Fruit fly (Drosophila melanogaster) whole organism, embryonic: ENCODE data around the gene CG44142.

Experiments
- CG10654 ChIP-seq: fragments of 200-800 bp; sonication (Bioruptor generic); optimal IDR thresholded peaks from 2 replicates; lab custom pipeline; 2016; ENCODE audit warnings: missing biosample characterization, missing genetic modification characterization
- CG11696 ChIP-seq: fragments of 200-800 bp; sonication (Bioruptor generic); IDR thresholded peaks from 2 replicates; pipeline ENCODE4 v1.3.6; 2022; ENCODE audit warnings: missing biosample characterization, missing genetic modification characterization
- CG18262 ChIP-seq: fragments of 200-800 bp; optimal IDR thresholded peaks from 3 replicates; lab custom pipeline; 2019; ENCODE audit warnings: missing biosample characterization, mild to moderate bottlenecking, missing genetic modification characterization, moderate library complexity
- CG4730 ChIP-seq: fragments of 200-800 bp; sonication (Bioruptor generic); IDR thresholded peaks from 2 replicates; pipeline ENCODE4 v1.3.6; 2022; ENCODE audit warnings: missing biosample characterization, missing genetic modification characterization
- CG9437 ChIP-seq: fragments of 200-800 bp; sonication (Bioruptor generic); optimal IDR thresholded peaks from 2 replicates; lab custom pipeline; 2018; ENCODE audit warnings: missing biosample characterization, mild to moderate bottlenecking, missing genetic modification characterization
- CTCF ChIP-seq: fragments of 200-800 bp; sonication (Bioruptor generic); optimal IDR thresholded peaks from 2 replicates; lab custom pipeline; 2017; ENCODE audit warnings: missing biosample characterization, mild to moderate bottlenecking, missing genetic modification characterization, moderate library complexity
- Fer1 ChIP-seq: fragments of 200-800 bp; sonication (Bioruptor generic); optimal IDR thresholded peaks from 2 replicates; lab custom pipeline; 2017; ENCODE audit warnings: missing biosample characterization, mild to moderate bottlenecking, missing genetic modification characterization
- bigmax ChIP-seq: fragments of 200-800 bp; sonication (Bioruptor generic); optimal IDR thresholded peaks from 2 replicates; lab custom pipeline; 2018; ENCODE audit warnings: missing biosample characterization, mild to moderate bottlenecking, missing genetic modification characterization
- chm ChIP-seq: fragments of 200-800 bp; sonication (Bioruptor generic); IDR thresholded peaks from 2 replicates; pipeline ENCODE4 v1.3.6; 2022; ENCODE audit warnings: missing biosample characterization, missing genetic modification characterization
- esg ChIP-seq: fragments of 200-800 bp; sonication (Bioruptor generic); conservative IDR thresholded peaks from 2 replicates; pipeline ENCODE4 v1.3.6; 2022; ENCODE audit warnings: missing biosample characterization, missing genetic modification characterization
- jigr1 ChIP-seq: fragments of 200-800 bp; sonication (Bioruptor generic); IDR thresholded peaks from 3 replicates; pipeline ENCODE4 v1.3.6; 2022; ENCODE audit warnings: missing biosample characterization, missing genetic modification characterization
- pho ChIP-seq: fragments of 200-800 bp; sonication (Bioruptor generic); optimal IDR thresholded peaks from 2 replicates; lab custom pipeline; 2016; ENCODE audit warnings: missing biosample characterization, missing genetic modification characterization
- slou ChIP-seq: fragments of 200-800 bp; sonication (Bioruptor generic); optimal IDR thresholded peaks from 3 replicates; lab custom pipeline; 2016; ENCODE audit warnings: missing biosample characterization, missing genetic modification characterization

dm6 chr3R:13353373-13353772 is 40.4 kb upstream of the CG44142 start, which contains the start of gene mthl12:
- TF ChIP-seq esg (GFP tag; lab: Robert Waterston, UW) (no peak), CG11696 (GFP tag; lab: Robert Waterston, UW) (no peak), pho (no peak), bigmax (no peak), CG4730 (GFP tag; lab: Robert Waterston, UW) (no peak), CTCF (GFP tag; lab: Kevin White, UChicago) (no peak), CG18262 (tag; lab: Kevin White, UChicago) (no peak), slou (no peak), jigr1 (GFP tag; lab: Robert Waterston, UW) (no peak), Fer1 (no peak), CG10654 (GFP tag; lab: Kevin White, UChicago) (no peak), CG9437 (no peak), chm (GFP tag; lab: Robert Waterston, UW) (no peak)
